Fruit fly (Drosophila melanogaster) whole organism, embryonic: Measurements from ENCODE around the gene CG16903.

Experiments used
- B-H2 ChIP-seq: fragments of 200-800 bp; sonication (Bioruptor generic); optimal IDR thresholded peaks from 2 replicates; lab custom pipeline; 2018; ENCODE audit warnings: missing biosample characterization, mild to moderate bottlenecking, missing genetic modification characterization
- CG10209 ChIP-seq: fragments of 200-800 bp; sonication (Bioruptor generic); optimal IDR thresholded peaks from 3 replicates; lab custom pipeline; 2017; ENCODE audit warnings: missing biosample characterization, mild to moderate bottlenecking, missing genetic modification characterization, missing genetic modification reagents
- CG10565 ChIP-seq: fragments of 200-800 bp; sonication (Bioruptor generic); optimal IDR thresholded peaks from 3 replicates; lab custom pipeline; 2016; ENCODE audit warnings: missing biosample characterization, mild to moderate bottlenecking, missing genetic modification characterization
- CG11695 ChIP-seq: fragments of 200-800 bp; sonication (Bioruptor generic); IDR thresholded peaks from 3 replicates; pipeline ENCODE4 v1.3.6; 2022; ENCODE audit warnings: missing biosample characterization, missing genetic modification characterization
- CG12659 ChIP-seq: fragments of 200-800 bp; sonication (Bioruptor generic); optimal IDR thresholded peaks from 3 replicates; lab custom pipeline; 2017; ENCODE audit warnings: mild to moderate bottlenecking, missing biosample characterization, missing genetic modification reagents, missing genetic modification characterization
- CG13296 ChIP-seq: fragments of 200-800 bp; sonication (Bioruptor generic); optimal IDR thresholded peaks from 3 replicates; lab custom pipeline; 2018; ENCODE audit warnings: missing biosample characterization, mild to moderate bottlenecking, missing genetic modification characterization
- CG14050 ChIP-seq: fragments of 200-800 bp; sonication (Bioruptor generic); IDR thresholded peaks from 3 replicates; pipeline ENCODE4 v1.3.6; 2022; ENCODE audit warnings: missing biosample characterization, missing genetic modification characterization
- CG14965 ChIP-seq: fragments of 200-800 bp; sonication (Bioruptor generic); optimal IDR thresholded peaks from 2 replicates; lab custom pipeline; 2016; ENCODE audit warnings: missing biosample characterization, missing genetic modification characterization, borderline replicate concordance
- CG16813 ChIP-seq: fragments of 200-800 bp; sonication (Bioruptor generic); IDR thresholded peaks from 3 replicates; pipeline ENCODE4 v1.3.6; 2022; ENCODE audit warnings: missing biosample characterization, missing genetic modification characterization; ENCODE audit not compliant: partially characterized antibody
- CG17359 ChIP-seq: fragments of 200-800 bp; sonication (Bioruptor generic); optimal IDR thresholded peaks from 3 replicates; lab custom pipeline; 2018; ENCODE audit warnings: missing biosample characterization, mild to moderate bottlenecking, missing genetic modification characterization, moderate library complexity
- CG17612 ChIP-seq: fragments of 200-800 bp; sonication (Bioruptor generic); IDR thresholded peaks from 2 replicates; pipeline ENCODE4 v1.3.6; 2022; ENCODE audit warnings: missing biosample characterization, missing genetic modification characterization
- CG18011 ChIP-seq: fragments of 200-800 bp; sonication (Bioruptor generic); optimal IDR thresholded peaks from 2 replicates; lab custom pipeline; 2017; ENCODE audit warnings: missing biosample characterization, missing genetic modification characterization, mild to moderate bottlenecking, moderate library complexity, missing genotype
- CG18619 ChIP-seq: fragments of 200-800 bp; sonication (Bioruptor generic); optimal IDR thresholded peaks from 3 replicates; lab custom pipeline; 2017; ENCODE audit warnings: missing biosample characterization, mild to moderate bottlenecking, missing genetic modification characterization
- CG30020 ChIP-seq: fragments of 200-800 bp; optimal IDR thresholded peaks from 2 replicates; lab custom pipeline; 2019; ENCODE audit warnings: missing biosample characterization, mild to moderate bottlenecking, missing genetic modification characterization, moderate library complexity
- CG3065 ChIP-seq: fragments of 200-800 bp; sonication (Bioruptor generic); optimal IDR thresholded peaks from 2 replicates; lab custom pipeline; 2016; ENCODE audit warnings: missing biosample characterization, missing genetic modification characterization
- CG31365 ChIP-seq: fragments of 200-800 bp; sonication (Bioruptor generic); optimal IDR thresholded peaks from 2 replicates; lab custom pipeline; 2018; ENCODE audit warnings: missing biosample characterization, mild to moderate bottlenecking, missing genetic modification characterization
- CG31441 ChIP-seq: fragments of 200-800 bp; sonication (Bioruptor generic); IDR thresholded peaks from 2 replicates; pipeline ENCODE4 v1.3.6; 2022; ENCODE audit warnings: missing biosample characterization, missing genetic modification characterization
- CG34422 ChIP-seq: fragments of 200-800 bp; sonication (Bioruptor generic); IDR thresholded peaks from 3 replicates; pipeline ENCODE4 v1.3.6; 2022; ENCODE audit warnings: missing biosample characterization, missing genetic modification characterization
- CG4404 ChIP-seq: fragments of 200-800 bp; sonication (Bioruptor generic); IDR thresholded peaks from 2 replicates; pipeline ENCODE4 v1.3.6; 2022; ENCODE audit warnings: missing biosample characterization, missing genetic modification characterization
- CG5245 ChIP-seq: fragments of 200-800 bp; sonication (Bioruptor generic); optimal IDR thresholded peaks from 3 replicates; lab custom pipeline; 2016; ENCODE audit warnings: missing biosample characterization, missing genetic modification characterization
- CG8359 ChIP-seq: fragments of 200-800 bp; sonication (Bioruptor generic); optimal IDR thresholded peaks from 2 replicates; lab custom pipeline; 2017; ENCODE audit warnings: missing biosample characterization, mild to moderate bottlenecking, missing genetic modification characterization, borderline replicate concordance
- CG9215 ChIP-seq: fragments of 200-800 bp; sonication (Bioruptor generic); IDR thresholded peaks from 2 replicates; pipeline ENCODE4 v1.3.6; 2022; ENCODE audit warnings: missing biosample characterization, missing genetic modification characterization
- CG9797 ChIP-seq: fragments of 200-800 bp; sonication (Bioruptor generic); optimal IDR thresholded peaks from 3 replicates; lab custom pipeline; 2018; ENCODE audit warnings: missing biosample characterization, mild to moderate bottlenecking, missing genetic modification characterization
- CHES-1-like ChIP-seq: fragments of 200-800 bp; sonication (Bioruptor generic); optimal IDR thresholded peaks from 2 replicates; lab custom pipeline; 2016; ENCODE audit warnings: missing biosample characterization, missing genetic modification characterization
- Ets65A ChIP-seq: fragments of 200-800 bp; sonication (Bioruptor generic); peaks from one replicate; lab custom pipeline; 2016; ENCODE audit warnings: missing biosample characterization, missing genetic modification characterization
- HmgD ChIP-seq: fragments of 200-800 bp; sonication (Bioruptor generic); optimal IDR thresholded peaks from 3 replicates; lab custom pipeline; 2016; ENCODE audit warnings: missing biosample characterization, missing genetic modification characterization
- Med ChIP-seq: fragments of 200-800 bp; sonication (Bioruptor generic); peaks from one replicate; lab custom pipeline; 2016; ENCODE audit warnings: missing biosample characterization, missing genetic modification characterization, mild to moderate bottlenecking, inconsistent platforms, moderate library complexity
- NC2α ChIP-seq: fragments of 200-800 bp; sonication (Bioruptor generic); optimal IDR thresholded peaks from 2 replicates; lab custom pipeline; 2016; ENCODE audit warnings: missing biosample characterization, missing genetic modification characterization
- Optix ChIP-seq: fragments of 200-800 bp; sonication (Bioruptor generic); IDR thresholded peaks from 3 replicates; pipeline ENCODE4 v1.3.6; 2022; ENCODE audit warnings: missing biosample characterization, missing genetic modification characterization
- PHDP ChIP-seq: fragments of 200-800 bp; sonication (Bioruptor generic); optimal IDR thresholded peaks from 3 replicates; lab custom pipeline; 2018; ENCODE audit warnings: missing biosample characterization, mild to moderate bottlenecking, missing genetic modification characterization, moderate library complexity
- Sin3A ChIP-seq: fragments of >200 bp; optimal IDR thresholded peaks from 2 replicates; lab custom pipeline; 2018
- Sox100B ChIP-seq: fragments of 200-800 bp; sonication (Bioruptor generic); optimal IDR thresholded peaks from 3 replicates; lab custom pipeline; 2018; ENCODE audit warnings: missing biosample characterization, mild to moderate bottlenecking, missing genetic modification characterization
- Ssrp ChIP-seq: fragments of 200-800 bp; sonication (Bioruptor generic); optimal IDR thresholded peaks from 2 replicates; lab custom pipeline; 2018; ENCODE audit warnings: missing biosample characterization, mild to moderate bottlenecking, missing genetic modification characterization, moderate library complexity
- Stat92E ChIP-seq, 3 experiments: fragments of >200 bp in 2 of 3; fragments of 200-800 bp in 1 of 3; sonication (Bioruptor generic) in 1 of 3; optimal IDR thresholded peaks; 2 replicates each; lab custom pipeline; 2017 to 2019; ENCODE audit warnings: missing biosample characterization in 3 of 3, missing genetic modification characterization in 3 of 3, mild to moderate bottlenecking in 1 of 3, moderate library complexity in 1 of 3
- bowl ChIP-seq: fragments of 200-800 bp; sonication (Bioruptor generic); IDR thresholded peaks from 2 replicates; pipeline ENCODE4 v1.3.6; 2022; ENCODE audit warnings: missing biosample characterization, missing genetic modification characterization
- disco-r ChIP-seq: fragments of 200-800 bp; sonication (Bioruptor generic); optimal IDR thresholded peaks from 2 replicates; lab custom pipeline; 2016; ENCODE audit warnings: missing biosample characterization, missing genetic modification characterization
- fd3F ChIP-seq: fragments of 200-800 bp; sonication (Bioruptor generic); optimal IDR thresholded peaks from 2 replicates; lab custom pipeline; 2018; ENCODE audit warnings: missing biosample characterization, mild to moderate bottlenecking, missing genetic modification characterization, moderate library complexity
- fu2 ChIP-seq: fragments of 200-800 bp; sonication (Bioruptor generic); optimal IDR thresholded peaks from 2 replicates; lab custom pipeline; 2016; ENCODE audit warnings: missing biosample characterization, missing genetic modification characterization
- hth ChIP-seq: fragments of >200 bp; optimal IDR thresholded peaks from 2 replicates; lab custom pipeline; 2017; ENCODE audit warnings: inconsistent platforms
- jing ChIP-seq: fragments of 200-800 bp; sonication (Bioruptor generic); optimal IDR thresholded peaks from 2 replicates; lab custom pipeline; 2018; ENCODE audit warnings: missing biosample characterization, mild to moderate bottlenecking, missing genetic modification characterization
- lov ChIP-seq, 2 experiments: fragments of 200-800 bp in 1 of 2; fragments of >200 bp in 1 of 2; sonication (Bioruptor generic) in 1 of 2; IDR thresholded peaks in 1 of 2; optimal IDR thresholded peaks in 1 of 2; 2 replicates in 1 of 2; 3 replicates in 1 of 2; pipeline versions ENCODE4 v1.3.6 to Lab custom; 2017 to 2022; ENCODE audit warnings: missing biosample characterization in 1 of 2, missing genetic modification characterization in 1 of 2
- mld ChIP-seq: fragments of 200-800 bp; sonication (Bioruptor generic); IDR thresholded peaks from 3 replicates; pipeline ENCODE4 v1.3.6; 2022; ENCODE audit warnings: missing biosample characterization, missing genetic modification characterization; ENCODE audit not compliant: partially characterized antibody
- odd ChIP-seq: fragments of 200-800 bp; sonication (Bioruptor generic); optimal IDR thresholded peaks from 2 replicates; lab custom pipeline; 2017; ENCODE audit warnings: missing biosample characterization, mild to moderate bottlenecking, missing genetic modification characterization
- onecut ChIP-seq: fragments of 200-800 bp; sonication (Bioruptor generic); IDR thresholded peaks from 2 replicates; pipeline ENCODE4 v1.3.6; 2022; ENCODE audit warnings: missing biosample characterization, missing genetic modification characterization
- pum ChIP-seq: fragments of 200-800 bp; sonication (Bioruptor generic); optimal IDR thresholded peaks from 2 replicates; lab custom pipeline; 2016; ENCODE audit warnings: missing biosample characterization, missing genetic modification characterization
- sim ChIP-seq: fragments of 200-800 bp; sonication (Bioruptor generic); IDR thresholded peaks from 2 replicates; pipeline ENCODE4 v1.3.6; 2022; ENCODE audit warnings: missing biosample characterization, missing genetic modification characterization
- tup ChIP-seq: fragments of 200-800 bp; sonication (Bioruptor generic); optimal IDR thresholded peaks from 2 replicates; lab custom pipeline; 2016; ENCODE audit warnings: missing biosample characterization, mild to moderate bottlenecking, missing genetic modification characterization, moderate library complexity
- zfh1 ChIP-seq: fragments of 200-800 bp; sonication (Bioruptor generic); IDR thresholded peaks from 3 replicates; pipeline ENCODE4 v1.3.6; 2022; ENCODE audit warnings: missing biosample characterization, missing genetic modification characterization

The CG16903 gene

DNA sequence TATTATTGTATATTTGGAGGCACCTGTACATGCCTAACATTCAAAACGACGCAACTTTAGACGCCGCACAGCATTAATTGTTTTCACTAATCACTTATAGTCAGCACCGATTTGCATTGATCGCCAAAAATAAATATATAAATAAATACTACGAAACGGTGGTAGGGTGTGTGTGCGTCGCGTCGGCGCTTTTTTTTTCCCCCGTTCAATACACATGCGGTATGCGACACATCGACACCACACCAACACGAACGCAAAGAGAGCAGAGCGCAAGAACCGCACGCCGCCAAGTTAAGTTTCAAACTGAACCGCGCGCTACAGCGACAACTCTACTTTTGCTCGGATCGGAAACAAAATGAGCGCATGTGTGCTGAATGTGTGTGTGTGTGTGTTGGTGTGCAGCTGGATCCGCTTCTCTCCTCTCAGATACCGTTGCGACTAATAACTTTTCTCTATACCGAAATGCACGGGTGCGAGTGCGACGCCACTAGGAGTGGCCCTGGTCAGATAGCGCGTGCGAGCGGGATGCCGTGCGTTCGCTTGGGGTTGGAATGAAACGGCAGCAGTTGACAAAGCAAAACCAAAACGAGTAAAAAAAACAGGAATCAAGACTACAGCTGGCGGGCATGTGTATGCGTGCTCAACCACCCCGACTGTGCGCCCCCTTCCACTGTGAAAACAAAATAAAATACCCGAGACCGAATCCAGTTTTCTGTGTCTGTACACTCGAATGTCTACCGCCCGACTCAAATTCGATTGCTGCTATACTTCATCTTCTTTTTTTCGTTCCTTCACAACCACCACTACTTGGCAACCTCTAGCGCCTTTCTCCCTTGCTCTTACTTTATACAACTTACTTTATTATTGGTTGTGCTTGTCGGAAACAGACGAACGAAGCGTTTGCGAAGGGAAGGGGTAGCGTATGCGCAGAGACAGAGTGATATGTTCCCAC is 43.1 kb upstream of the CG16903 start, which contains the start of gene ph-d (continued):
- TF ChIP-seq zfh1 (GFP tag; lab: Robert Waterston, UW) (no peak), HmgD (peak; percentile 58), CG10209 (GFP tag; lab: Kevin White, UChicago) (peak; percentile 55), Optix (peak; percentile 16; the same call in 1 of the 3 replicates), PHDP (tag; lab: Kevin White, UChicago) (peak; percentile 52), CG31441 (GFP tag; lab: Robert Waterston, UW) (peak; percentile 63), CG18011 (no peak), pum (GFP tag; lab: Kevin White, UChicago) (no peak), Stat92E (GFP tag; optimal IDR thresholded peaks at IDR 0.05; lab: Kevin White, UChicago) (peak in 1 of 3 experiments; percentile 62), CG10565 (no peak), hth (lab: Kevin White, UChicago) (no peak), mld (GFP tag; lab: Robert Waterston, UW) (no peak; the same call in 2 of the 3 replicates), fd3F (GFP tag; lab: Kevin White, UChicago) (no peak), CG5245 (GFP tag; lab: Kevin White, UChicago) (peak; percentile 18), B-H2 (GFP tag; lab: Kevin White, UChicago) (peak; percentile 27), CG34422 (GFP tag; lab: Robert Waterston, UW) (0 out of 3 replicates have a peak, but pooled peaks have one; percentile 25), NC2α (GFP tag; lab: Kevin White, UChicago) (no peak), CG3065 (GFP tag; lab: Kevin White, UChicago) (peak; percentile 1), CHES-1-like (GFP tag; lab: Kevin White, UChicago) (peak; percentile 48), bowl (GFP tag; lab: Robert Waterston, UW) (no peak), Med (GFP tag; lab: Kevin White, UChicago) (peak; percentile 81), CG14965 (GFP tag; lab: Kevin White, UChicago) (no peak), CG31365 (tag; lab: Kevin White, UChicago) (no peak), CG17612 (GFP tag; lab: Robert Waterston, UW) (no peak), CG14050 (no peak), Sox100B (peak; percentile 60), disco-r (GFP tag; lab: Kevin White, UChicago) (no peak), CG13296 (peak; percentile 47), Sin3A (lab: Kevin White, UChicago) (no peak), Ets65A (GFP tag; lab: Kevin White, UChicago) (no peak), jing (GFP tag; lab: Kevin White, UChicago) (no peak), CG16813 (peak; percentile 34; the same call in 1 of the 3 replicates), CG8359 (peak; percentile 18), CG12659 (GFP tag; lab: Kevin White, UChicago) (peak; percentile 58), tup (GFP tag; lab: Kevin White, UChicago) (no peak), odd (GFP tag; lab: Kevin White, UChicago) (peak; percentile 1), CG9215 (no peak), CG9797 (GFP tag; lab: Kevin White, UChicago) (no peak), CG11695 (GFP tag; lab: Robert Waterston, UW) (peak; percentile 36; the same call in 1 of the 3 replicates), onecut (GFP tag; lab: Robert Waterston, UW) (peak; percentile 19; the same call in 1 of the 2 replicates), CG17359 (tag; lab: Kevin White, UChicago) (peak; percentile 53), CG4404 (GFP tag; lab: Robert Waterston, UW) (no peak), fu2 (GFP tag; lab: Kevin White, UChicago) (no peak), CG18619 (GFP tag; lab: Kevin White, UChicago) (peak; percentile 38), sim (GFP tag; lab: Robert Waterston, UW) (no peak), Ssrp (tag; lab: Kevin White, UChicago) (peak; percentile 47), CG30020 (tag; lab: Kevin White, UChicago) (no peak), lov (optimal IDR thresholded peaks at IDR 0.05; lab: Kevin White, UChicago) (no peak), lov (GFP tag; IDR thresholded peaks at IDR 0.05; lab: Robert Waterston, UW) (0 out of 3 replicates have a peak, but pooled peaks have one; percentile 33)
